Fruit fly (Drosophila melanogaster) whole organism, adult: ENCODE results near the gene CG33287.

ENCODE experiments used
- CG11617 ChIP-seq: fragments of 200-800 bp; sonication (Bioruptor generic); optimal IDR thresholded peaks from 2 replicates; lab custom pipeline; 2017; ENCODE audit warnings: mild to moderate bottlenecking, missing biosample characterization, missing genetic modification reagents, missing genetic modification characterization
- CG12768 ChIP-seq: fragments of 200-800 bp; sonication (Bioruptor generic); optimal IDR thresholded peaks from 2 replicates; lab custom pipeline; 2017; ENCODE audit warnings: missing biosample characterization, missing genetic modification characterization, mild to moderate bottlenecking, moderate library complexity, missing genetic modification reagents
- CG14711 ChIP-seq: fragments of 200-800 bp; sonication (Bioruptor generic); optimal IDR thresholded peaks from 2 replicates; lab custom pipeline; 2018; ENCODE audit warnings: missing biosample characterization, mild to moderate bottlenecking, missing genetic modification characterization, moderate library complexity
- CG1620 ChIP-seq: fragments of 200-800 bp; sonication (Bioruptor generic); optimal IDR thresholded peaks from 2 replicates; lab custom pipeline; 2016; ENCODE audit warnings: missing biosample characterization, missing genetic modification characterization
- CG33017 ChIP-seq: fragments of 200-800 bp; sonication (Bioruptor generic); optimal IDR thresholded peaks from 2 replicates; lab custom pipeline; 2018; ENCODE audit warnings: missing biosample characterization, mild to moderate bottlenecking, missing genetic modification characterization, moderate library complexity
- CG5204 ChIP-seq: fragments of 200-800 bp; sonication (Bioruptor generic); optimal IDR thresholded peaks from 2 replicates; lab custom pipeline; 2016; ENCODE audit warnings: missing biosample characterization, missing genetic modification characterization
- CG7045 ChIP-seq: fragments of 200-800 bp; sonication (Bioruptor generic); optimal IDR thresholded peaks from 2 replicates; lab custom pipeline; 2017; ENCODE audit warnings: missing biosample characterization, mild to moderate bottlenecking, missing genetic modification characterization
- Clk ChIP-seq: fragments of 200-800 bp; sonication (Bioruptor generic); optimal IDR thresholded peaks from 2 replicates; lab custom pipeline; 2017; ENCODE audit warnings: missing biosample characterization, missing genetic modification characterization
- Crg-1 ChIP-seq: fragments of 200-800 bp; sonication (Bioruptor generic); optimal IDR thresholded peaks from 2 replicates; lab custom pipeline; 2016; ENCODE audit warnings: missing biosample characterization, missing genetic modification characterization
- Hr96 ChIP-seq: fragments of 200-800 bp; sonication (Bioruptor generic); optimal IDR thresholded peaks from 2 replicates; lab custom pipeline; 2016; ENCODE audit warnings: missing biosample characterization, missing genetic modification characterization
- Mnt ChIP-seq: fragments of 200-800 bp; sonication (Bioruptor generic); optimal IDR thresholded peaks from 2 replicates; lab custom pipeline; 2016; ENCODE audit warnings: missing biosample characterization, mild to moderate bottlenecking, missing genetic modification characterization
- cic ChIP-seq: fragments of 200-800 bp; sonication (Bioruptor generic); optimal IDR thresholded peaks from 2 replicates; lab custom pipeline; 2017; ENCODE audit warnings: missing biosample characterization, mild to moderate bottlenecking, missing genetic modification characterization, moderate library complexity
- cnc ChIP-seq, 2 experiments: fragments of >200 bp; optimal IDR thresholded peaks; 2 replicates each; lab custom pipeline; 2017
- kay ChIP-seq: fragments of 200-800 bp; sonication (Bioruptor generic); peaks from one replicate; lab custom pipeline; 2016; ENCODE audit warnings: missing biosample characterization, missing genetic modification characterization, borderline replicate concordance
- ovo ChIP-seq: fragments of 200-800 bp; sonication (Bioruptor generic); optimal IDR thresholded peaks from 2 replicates; lab custom pipeline; 2016; ENCODE audit warnings: missing biosample characterization, missing genetic modification characterization
- pad ChIP-seq: fragments of 200-800 bp; sonication (Bioruptor generic); optimal IDR thresholded peaks from 3 replicates; lab custom pipeline; 2017; ENCODE audit warnings: missing biosample characterization, missing genetic modification characterization, mild to moderate bottlenecking, moderate library complexity, missing genetic modification reagents
- tj ChIP-seq: fragments of 200-800 bp; sonication (Bioruptor generic); optimal IDR thresholded peaks from 3 replicates; lab custom pipeline; 2017; ENCODE audit warnings: missing biosample characterization, mild to moderate bottlenecking, missing genetic modification characterization, moderate library complexity
- toe ChIP-seq: fragments of 200-800 bp; sonication (Bioruptor generic); optimal IDR thresholded peaks from 2 replicates; lab custom pipeline; 2016; ENCODE audit warnings: missing biosample characterization, missing genetic modification characterization

CG33287 gene

dm6 chr3L:20970563-20970962, at the start of gene CG33287:
Gene CG33287 (minus strand): TSS chr3L:20970663.
- TF ChIP-seq tj, result no peak
- no peak for TF ChIP-seq kay (GFP tag; lab: Kevin White, UChicago)
- no peak for TF ChIP-seq ovo
- no peak for TF ChIP-seq CG33017 (tag; lab: Kevin White, UChicago)

DNA sequence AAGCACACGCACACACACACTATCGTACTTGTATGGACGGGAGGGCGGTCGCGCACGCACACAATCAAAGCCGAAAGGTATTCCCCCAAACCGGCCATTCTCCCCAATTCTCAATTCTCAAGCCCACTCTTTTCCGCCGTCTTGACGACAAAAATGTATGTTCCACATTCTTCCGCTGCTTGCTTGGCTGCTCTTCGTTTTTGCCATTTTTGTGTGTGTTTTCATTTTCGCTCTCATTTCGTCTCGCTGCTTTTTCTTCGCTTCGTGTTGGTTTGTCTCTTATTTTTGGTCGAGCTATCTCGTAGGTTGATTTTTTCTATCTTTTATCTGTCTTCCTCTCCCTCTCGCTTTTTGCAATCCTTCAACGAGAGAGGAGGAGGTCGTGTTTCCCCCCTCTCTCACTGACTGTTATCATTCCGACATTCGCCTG, 44.1 kb upstream of the CG33287 start:
- no peak for TF ChIP-seq ovo
- peak; percentile 4 for TF ChIP-seq pad (GFP tag; lab: Kevin White, UChicago)

DNA sequence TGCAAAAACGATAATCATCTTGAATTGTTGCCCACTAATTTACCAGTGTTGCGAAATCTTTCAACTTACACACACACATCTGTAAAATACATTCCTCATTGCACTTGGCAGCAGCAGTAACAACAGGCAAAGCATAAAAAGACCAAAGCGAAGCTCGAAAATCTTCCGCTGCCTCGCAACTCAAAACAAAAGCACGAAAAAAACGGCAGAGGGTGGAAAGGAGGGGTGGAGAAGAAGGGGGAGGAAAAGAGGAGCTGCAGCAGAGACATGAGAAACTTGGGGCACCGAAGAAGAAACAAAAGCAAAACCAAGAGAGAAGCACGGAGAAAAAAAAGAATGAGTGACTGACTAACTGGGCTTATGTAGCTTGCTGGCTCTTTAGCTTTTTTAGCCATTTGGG, 43.0 kb upstream of the CG33287 start:
- TF ChIP-seq CG1620 (GFP tag; lab: Kevin White, UChicago) (no peak), CG33017 (tag; lab: Kevin White, UChicago) (no peak), pad (GFP tag; lab: Kevin White, UChicago) (no peak), Crg-1 (GFP tag; lab: Kevin White, UChicago) (no peak), CG14711 (tag; lab: Kevin White, UChicago) (no peak), toe (GFP tag; lab: Kevin White, UChicago) (no peak), Mnt (GFP tag; lab: Kevin White, UChicago) (no peak), cnc (optimal IDR thresholded peaks at IDR 0.05; lab: Kevin White, UChicago) (no peak), tj (no peak)

- TF ChIP-seq Clk (GFP tag; lab: Kevin White, UChicago), result no peak
- no peak for TF ChIP-seq CG14711 (tag; lab: Kevin White, UChicago)
- peak; percentile 52 for TF ChIP-seq cic (GFP tag; lab: Kevin White, UChicago)
- peak; percentile 97 for TF ChIP-seq kay (GFP tag; lab: Kevin White, UChicago)
- no peak for TF ChIP-seq CG12768 (GFP tag; lab: Kevin White, UChicago)
Observed at dm6 chr3L:21011689-21012088, 41.2 kb upstream of the CG33287 start.

dm6 chr3L:21010846-21011607, 40.6 kb upstream of the CG33287 start:
- TF ChIP-seq CG11617 (GFP tag; lab: Kevin White, UChicago) (no peak), Hr96 (GFP tag; lab: Kevin White, UChicago) (no peak), CG14711 (tag; lab: Kevin White, UChicago) (peak; percentile 32), CG7045 (GFP tag; lab: Kevin White, UChicago) (peak; percentile 10), tj (peak; percentile 31), kay (GFP tag; lab: Kevin White, UChicago) (no peak), cnc (optimal IDR thresholded peaks at IDR 0.05; lab: Kevin White, UChicago) (no peak), pad (GFP tag; lab: Kevin White, UChicago) (peak; percentile 30), ovo (no peak), CG12768 (GFP tag; lab: Kevin White, UChicago) (no peak), CG1620 (GFP tag; lab: Kevin White, UChicago) (no peak), cic (GFP tag; lab: Kevin White, UChicago) (peak; percentile 0), Clk (GFP tag; lab: Kevin White, UChicago) (no peak), Crg-1 (GFP tag; lab: Kevin White, UChicago) (peak; percentile 13), CG5204 (GFP tag; lab: Kevin White, UChicago) (no peak)

DNA sequence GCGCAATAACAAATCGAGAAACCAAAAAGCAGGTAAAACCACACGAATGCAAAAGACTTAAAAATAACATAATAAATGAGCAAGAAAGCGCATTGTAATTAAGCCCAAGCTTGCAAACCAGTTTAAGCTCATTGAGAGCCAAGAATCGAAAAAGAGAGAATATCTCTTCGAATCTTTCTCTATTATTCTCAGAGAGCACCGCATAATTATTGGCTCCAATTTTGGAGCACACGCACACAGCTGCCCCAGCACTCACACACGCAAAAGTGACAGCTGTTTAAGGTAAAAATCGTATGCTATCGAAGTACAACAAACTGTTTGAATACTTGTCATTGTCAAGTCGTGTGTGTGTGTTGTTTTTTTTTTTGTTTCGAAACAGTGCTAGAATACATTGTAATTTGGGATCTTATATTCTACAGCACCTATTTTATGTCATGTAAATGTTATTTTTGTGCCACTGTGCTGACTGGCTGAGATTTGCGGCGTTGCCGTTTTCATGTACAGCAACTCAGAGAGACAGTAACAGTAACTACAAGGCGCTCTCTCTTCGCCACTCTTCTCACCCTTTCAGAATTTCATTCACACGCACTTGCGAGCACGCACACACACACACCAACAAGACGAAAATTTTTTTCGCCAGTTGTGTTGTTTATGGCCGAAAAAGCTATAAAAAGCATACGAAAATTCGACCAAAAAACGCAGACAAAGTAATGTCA, 39.1 kb upstream of the CG33287 start:
- TF ChIP-seq tj (peak; percentile 69), ovo (no peak), CG14711 (tag; lab: Kevin White, UChicago) (peak; percentile 16)

dm6 chr3L:21008899-21009298, 38.4 kb upstream of the CG33287 start:
- TF ChIP-seq cnc (optimal IDR thresholded peaks at IDR 0.05; lab: Kevin White, UChicago) (peak in 1 of 2 experiments; percentile 53), tj (peak; percentile 85), Clk (GFP tag; lab: Kevin White, UChicago) (no peak), CG33017 (tag; lab: Kevin White, UChicago) (peak; percentile 9), Mnt (GFP tag; lab: Kevin White, UChicago) (peak; percentile 95), CG5204 (GFP tag; lab: Kevin White, UChicago) (no peak), cic (GFP tag; lab: Kevin White, UChicago) (peak; percentile 50), ovo (peak; percentile 7), CG7045 (GFP tag; lab: Kevin White, UChicago) (no peak), toe (GFP tag; lab: Kevin White, UChicago) (no peak)
